Fruit fly (Drosophila melanogaster) whole organism, embryonic: ENCODE data around the gene Kua.

Experiments used
- Aef1 ChIP-seq: fragments of 200-800 bp; sonication (Bioruptor generic); IDR thresholded peaks from 3 replicates; pipeline ENCODE4 v1.3.6; 2022; ENCODE audit warnings: missing biosample characterization, missing genetic modification characterization
- Atf-2 ChIP-seq: fragments of 200-800 bp; sonication (Bioruptor generic); optimal IDR thresholded peaks from 2 replicates; lab custom pipeline; 2016; ENCODE audit warnings: missing biosample characterization, missing genetic modification characterization
- CG10147 ChIP-seq: fragments of 200-800 bp; sonication (Bioruptor generic); optimal IDR thresholded peaks from 2 replicates; lab custom pipeline; 2019; ENCODE audit warnings: missing biosample characterization, mild to moderate bottlenecking, missing genetic modification characterization, moderate library complexity
- CG10462 ChIP-seq: fragments of 200-800 bp; sonication (Bioruptor generic); optimal IDR thresholded peaks from 2 replicates; lab custom pipeline; 2016; ENCODE audit warnings: missing biosample characterization, missing genetic modification characterization
- CG11085 ChIP-seq: fragments of 200-800 bp; sonication (Bioruptor generic); IDR thresholded peaks from 2 replicates; pipeline ENCODE4 v1.3.6; 2022; ENCODE audit warnings: missing biosample characterization, missing genetic modification characterization
- CG11696 ChIP-seq: fragments of 200-800 bp; sonication (Bioruptor generic); IDR thresholded peaks from 2 replicates; pipeline ENCODE4 v1.3.6; 2022; ENCODE audit warnings: missing biosample characterization, missing genetic modification characterization
- CG11723 ChIP-seq: fragments of 200-800 bp; sonication (Bioruptor generic); optimal IDR thresholded peaks from 2 replicates; lab custom pipeline; 2017; ENCODE audit warnings: missing biosample characterization, mild to moderate bottlenecking, missing genetic modification characterization
- CG12071 ChIP-seq: fragments of 200-800 bp; sonication (Bioruptor generic); optimal IDR thresholded peaks from 3 replicates; lab custom pipeline; 2018; ENCODE audit warnings: missing biosample characterization, mild to moderate bottlenecking, missing genetic modification characterization
- CG15073 ChIP-seq: fragments of 200-800 bp; sonication (Bioruptor generic); optimal IDR thresholded peaks from 2 replicates; lab custom pipeline; 2016; ENCODE audit warnings: missing biosample characterization, missing genetic modification characterization
- CG15479 ChIP-seq: fragments of 200-800 bp; sonication (Bioruptor generic); optimal IDR thresholded peaks from 3 replicates; lab custom pipeline; 2019; ENCODE audit warnings: missing biosample characterization, mild to moderate bottlenecking, missing genetic modification characterization, moderate library complexity
- CG16813 ChIP-seq: fragments of 200-800 bp; sonication (Bioruptor generic); IDR thresholded peaks from 3 replicates; pipeline ENCODE4 v1.3.6; 2022; ENCODE audit warnings: missing biosample characterization, missing genetic modification characterization; ENCODE audit not compliant: partially characterized antibody
- CG17612 ChIP-seq: fragments of 200-800 bp; sonication (Bioruptor generic); IDR thresholded peaks from 2 replicates; pipeline ENCODE4 v1.3.6; 2022; ENCODE audit warnings: missing biosample characterization, missing genetic modification characterization
- CG17829 ChIP-seq: fragments of 200-800 bp; optimal IDR thresholded peaks from 2 replicates; lab custom pipeline; 2019; ENCODE audit warnings: missing biosample characterization, mild to moderate bottlenecking, missing genetic modification characterization, moderate library complexity
- CG18011 ChIP-seq: fragments of 200-800 bp; sonication (Bioruptor generic); optimal IDR thresholded peaks from 2 replicates; lab custom pipeline; 2017; ENCODE audit warnings: missing biosample characterization, missing genetic modification characterization, mild to moderate bottlenecking, moderate library complexity, missing genotype
- CG18764 ChIP-seq: fragments of 200-800 bp; sonication (Bioruptor generic); optimal IDR thresholded peaks from 3 replicates; lab custom pipeline; 2016; ENCODE audit warnings: missing biosample characterization, missing genetic modification characterization
- CG2199 ChIP-seq: fragments of 200-800 bp; sonication (Bioruptor generic); IDR thresholded peaks from 3 replicates; pipeline ENCODE4 v1.3.6; 2022; ENCODE audit warnings: missing biosample characterization, missing genetic modification characterization
- CG31365 ChIP-seq: fragments of 200-800 bp; sonication (Bioruptor generic); optimal IDR thresholded peaks from 2 replicates; lab custom pipeline; 2018; ENCODE audit warnings: missing biosample characterization, mild to moderate bottlenecking, missing genetic modification characterization
- CG3995 ChIP-seq: fragments of 200-800 bp; sonication (Bioruptor generic); optimal IDR thresholded peaks from 3 replicates; lab custom pipeline; 2016; ENCODE audit warnings: missing biosample characterization, missing genetic modification characterization
- CG4404 ChIP-seq: fragments of 200-800 bp; sonication (Bioruptor generic); IDR thresholded peaks from 2 replicates; pipeline ENCODE4 v1.3.6; 2022; ENCODE audit warnings: missing biosample characterization, missing genetic modification characterization
- CG6689 ChIP-seq: fragments of 200-800 bp; sonication (Bioruptor generic); IDR thresholded peaks from 2 replicates; pipeline ENCODE4 v1.3.6; 2022; ENCODE audit warnings: missing biosample characterization, missing genetic modification characterization
- CG8290 ChIP-seq, 3 experiments: fragments of 200-800 bp; sonication (Bioruptor generic); optimal IDR thresholded peaks; 2 replicates each; lab custom pipeline; 2016 to 2019; ENCODE audit warnings: missing biosample characterization in 3 of 3, missing genetic modification characterization in 3 of 3, mild to moderate bottlenecking in 2 of 3, moderate library complexity in 1 of 3
- CG8359 ChIP-seq: fragments of 200-800 bp; sonication (Bioruptor generic); optimal IDR thresholded peaks from 2 replicates; lab custom pipeline; 2017; ENCODE audit warnings: missing biosample characterization, mild to moderate bottlenecking, missing genetic modification characterization, borderline replicate concordance
- CG9609 ChIP-seq: fragments of 200-800 bp; sonication (Bioruptor generic); optimal IDR thresholded peaks from 3 replicates; lab custom pipeline; 2016; ENCODE audit warnings: missing biosample characterization, missing genetic modification characterization
- Camta ChIP-seq: fragments of 200-800 bp; sonication (Bioruptor generic); optimal IDR thresholded peaks from 2 replicates; lab custom pipeline; 2016; ENCODE audit warnings: missing biosample characterization, missing genetic modification characterization
- Doc3 ChIP-seq: fragments of 200-800 bp; sonication (Bioruptor generic); IDR thresholded peaks from 3 replicates; pipeline ENCODE4 v1.3.6; 2022; ENCODE audit warnings: missing biosample characterization, missing genetic modification characterization; ENCODE audit not compliant: partially characterized antibody
- Dref ChIP-seq: fragments of 200-800 bp; sonication (Bioruptor generic); IDR thresholded peaks from 2 replicates; pipeline ENCODE4 v1.3.6; 2022; ENCODE audit warnings: missing biosample characterization, missing genetic modification characterization
- Hand ChIP-seq: fragments of 200-800 bp; sonication (Bioruptor generic); optimal IDR thresholded peaks from 2 replicates; lab custom pipeline; 2017; ENCODE audit warnings: mild to moderate bottlenecking, missing biosample characterization, missing genetic modification reagents, missing genetic modification characterization
- HmgD ChIP-seq: fragments of 200-800 bp; sonication (Bioruptor generic); optimal IDR thresholded peaks from 3 replicates; lab custom pipeline; 2016; ENCODE audit warnings: missing biosample characterization, missing genetic modification characterization
- Mad ChIP-seq: fragments of 200-800 bp; sonication (Bioruptor generic); optimal IDR thresholded peaks from 2 replicates; lab custom pipeline; 2016; ENCODE audit warnings: missing biosample characterization, missing genetic modification characterization
- Mrtf ChIP-seq: fragments of 200-800 bp; sonication (Bioruptor generic); IDR thresholded peaks from 3 replicates; pipeline ENCODE4 v1.3.6; 2022; ENCODE audit warnings: missing biosample characterization, missing genetic modification characterization
- Nf-YA ChIP-seq: fragments of 200-800 bp; sonication (Bioruptor generic); IDR thresholded peaks from 2 replicates; pipeline ENCODE4 v1.3.6; 2022; ENCODE audit warnings: missing biosample characterization, missing genetic modification characterization
- Vsx1 ChIP-seq: fragments of 200-800 bp; sonication (Bioruptor generic); optimal IDR thresholded peaks from 2 replicates; lab custom pipeline; 2017; ENCODE audit warnings: missing biosample characterization, mild to moderate bottlenecking, missing genetic modification characterization, missing genetic modification reagents
- bigmax ChIP-seq: fragments of 200-800 bp; sonication (Bioruptor generic); optimal IDR thresholded peaks from 2 replicates; lab custom pipeline; 2018; ENCODE audit warnings: missing biosample characterization, mild to moderate bottlenecking, missing genetic modification characterization
- br ChIP-seq: fragments of >200 bp; optimal IDR thresholded peaks from 2 replicates; lab custom pipeline; 2017
- cg ChIP-seq: fragments of 200-800 bp; sonication (Bioruptor generic); optimal IDR thresholded peaks from 3 replicates; lab custom pipeline; 2019; ENCODE audit warnings: missing biosample characterization, mild to moderate bottlenecking, missing genetic modification characterization, moderate library complexity
- chinmo ChIP-seq: fragments of 200-800 bp; sonication (Bioruptor generic); IDR thresholded peaks from 4 replicates; pipeline ENCODE4 v1.3.6; 2022; ENCODE audit warnings: missing biosample characterization, missing genetic modification characterization; ENCODE audit not compliant: partially characterized antibody
- croc ChIP-seq: fragments of 200-800 bp; sonication (Bioruptor generic); conservative IDR thresholded peaks from 3 replicates; pipeline ENCODE4 v1.3.6; 2022; ENCODE audit warnings: missing biosample characterization, missing genetic modification characterization
- da ChIP-seq: fragments of 200-800 bp; sonication (Bioruptor generic); optimal IDR thresholded peaks from 2 replicates; lab custom pipeline; 2016; ENCODE audit warnings: missing biosample characterization, missing genetic modification characterization
- fru ChIP-seq: fragments of >200 bp; optimal IDR thresholded peaks from 2 replicates; lab custom pipeline; 2017
- ftz-f1 ChIP-seq: fragments of 200-800 bp; sonication (Bioruptor generic); optimal IDR thresholded peaks from 2 replicates; lab custom pipeline; 2016; ENCODE audit warnings: missing biosample characterization, missing genetic modification characterization
- gem ChIP-seq: fragments of 200-800 bp; sonication (Bioruptor generic); optimal IDR thresholded peaks from 2 replicates; lab custom pipeline; 2019; ENCODE audit warnings: missing biosample characterization, mild to moderate bottlenecking, missing genetic modification characterization, moderate library complexity
- gsb-n ChIP-seq: fragments of 200-800 bp; sonication (Bioruptor generic); optimal IDR thresholded peaks from 3 replicates; lab custom pipeline; 2018; ENCODE audit warnings: missing biosample characterization, mild to moderate bottlenecking, missing genetic modification characterization
- hb ChIP-seq: fragments of 200-800 bp; sonication (Bioruptor generic); IDR thresholded peaks from 3 replicates; pipeline ENCODE4 v1.3.6; 2022; ENCODE audit warnings: missing biosample characterization, missing genetic modification characterization; ENCODE audit not compliant: partially characterized antibody
- ken ChIP-seq: fragments of 200-800 bp; sonication (Bioruptor generic); IDR thresholded peaks from 3 replicates; pipeline ENCODE4 v1.3.6; 2022; ENCODE audit warnings: missing biosample characterization, missing genetic modification characterization
- p53 ChIP-seq: fragments of 200-800 bp; sonication (Bioruptor generic); optimal IDR thresholded peaks from 2 replicates; lab custom pipeline; 2016; ENCODE audit warnings: missing biosample characterization, missing genetic modification characterization
- salm ChIP-seq: fragments of 200-800 bp; sonication (Bioruptor generic); optimal IDR thresholded peaks from 2 replicates; lab custom pipeline; 2018; ENCODE audit warnings: missing biosample characterization, mild to moderate bottlenecking, missing genetic modification characterization
- schlank ChIP-seq: fragments of 200-800 bp; sonication (Bioruptor generic); optimal IDR thresholded peaks from 2 replicates; lab custom pipeline; 2018; ENCODE audit warnings: missing biosample characterization, mild to moderate bottlenecking, missing genetic modification characterization
- scrt ChIP-seq: fragments of 200-800 bp; sonication (Bioruptor generic); optimal IDR thresholded peaks from 2 replicates; lab custom pipeline; 2018; ENCODE audit warnings: missing biosample characterization, mild to moderate bottlenecking, missing genetic modification characterization, moderate library complexity
- unpg ChIP-seq: fragments of 200-800 bp; sonication (Bioruptor generic); optimal IDR thresholded peaks from 3 replicates; lab custom pipeline; 2018; ENCODE audit warnings: missing biosample characterization, mild to moderate bottlenecking, missing genetic modification characterization, moderate library complexity
- usp ChIP-seq: fragments of >200 bp; optimal IDR thresholded peaks from 2 replicates; lab custom pipeline; 2017; ENCODE audit warnings: missing biosample characterization, missing genetic modification characterization

Kua gene

DNA sequence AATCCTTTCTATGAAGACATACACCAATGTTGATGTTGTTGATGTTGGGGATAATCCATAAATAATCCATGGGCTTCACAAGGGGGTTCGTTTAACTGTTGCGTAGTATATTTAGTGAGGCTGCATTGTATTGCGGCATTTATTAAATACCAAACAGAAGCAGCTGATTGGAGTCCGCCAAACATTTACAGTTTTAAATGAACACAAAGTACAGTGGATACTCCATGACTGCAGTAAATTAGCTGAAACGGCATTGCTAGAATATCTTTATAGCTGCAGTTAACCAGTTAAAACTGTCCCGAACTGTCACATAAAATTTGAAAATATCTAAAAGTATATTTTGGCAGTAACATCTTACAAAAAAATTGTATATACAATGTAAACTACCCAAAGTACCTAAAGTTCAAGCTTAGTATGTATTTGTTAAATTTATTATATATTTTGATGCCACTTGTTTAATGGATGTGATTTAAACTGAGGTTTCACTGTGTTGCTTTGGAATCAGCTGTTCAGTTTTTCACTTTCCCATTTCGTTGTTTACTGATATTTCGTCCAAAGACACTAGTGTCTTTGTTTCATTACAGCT lies 6.2 kb upstream of the Kua start, which contains the start of the genes CG10747 and Pyroxd1 (continued):
- TF ChIP-seq HmgD (GFP tag; lab: Kevin White, UChicago) (peak; percentile 89), fru (lab: Kevin White, UChicago) (no peak), scrt (GFP tag; lab: Kevin White, UChicago) (peak; percentile 91), hb (GFP tag; lab: Robert Waterston, UW) (no peak), p53 (peak; percentile 80), CG17612 (GFP tag; lab: Robert Waterston, UW) (peak; percentile 90), CG9609 (peak; percentile 93), CG15479 (GFP tag; lab: Kevin White, UChicago) (peak; percentile 67), br (lab: Kevin White, UChicago) (no peak), Dref (GFP tag; lab: Robert Waterston, UW) (peak; percentile 43), unpg (GFP tag; lab: Kevin White, UChicago) (peak; percentile 97), CG15073 (GFP tag; lab: Kevin White, UChicago) (peak; percentile 86), usp (GFP tag; lab: Kevin White, UChicago) (no peak), cg (GFP tag; lab: Kevin White, UChicago) (no peak), CG11085 (GFP tag; lab: Robert Waterston, UW) (peak; percentile 89), CG10462 (GFP tag; lab: Kevin White, UChicago) (peak; percentile 96), Aef1 (GFP tag; lab: Robert Waterston, UW) (peak; percentile 95), CG11723 (GFP tag; lab: Kevin White, UChicago) (peak; percentile 94), CG17829 (tag; lab: Kevin White, UChicago) (peak; percentile 95), salm (tag; lab: Kevin White, UChicago) (peak; percentile 94), da (GFP tag; lab: Kevin White, UChicago) (peak; percentile 90), croc (GFP tag; lab: Robert Waterston, UW) (peak; percentile 94), CG12071 (GFP tag; lab: Kevin White, UChicago) (peak; percentile 90), Nf-YA (GFP tag; lab: Robert Waterston, UW) (peak; percentile 91), CG8290 (GFP tag; optimal IDR thresholded peaks at IDR 0.05; lab: Kevin White, UChicago) (peak; percentile 83), CG8290 (tag; optimal IDR thresholded peaks at IDR 0.05; lab: Kevin White, UChicago) (peak; percentile 86 to 96), CG8359 (GFP tag; lab: Kevin White, UChicago) (peak; percentile 80), CG18011 (GFP tag; lab: Kevin White, UChicago) (peak; percentile 89), bigmax (GFP tag; lab: Kevin White, UChicago) (no peak), ftz-f1 (peak; percentile 64), CG10147 (GFP tag; lab: Kevin White, UChicago) (peak; percentile 97), CG11696 (GFP tag; lab: Robert Waterston, UW) (peak; percentile 80), chinmo (GFP tag; lab: Robert Waterston, UW) (0 out of 4 replicates have a peak, but pooled peaks have one; percentile 63), Atf-2 (GFP tag; lab: Kevin White, UChicago) (peak; percentile 93), Doc3 (GFP tag; lab: Robert Waterston, UW) (no peak), CG6689 (GFP tag; lab: Robert Waterston, UW) (peak; percentile 97), CG4404 (peak; percentile 96), CG2199 (GFP tag; lab: Robert Waterston, UW) (0 out of 3 replicates have a peak, but pooled peaks have one; percentile 67), CG16813 (GFP tag; lab: Robert Waterston, UW) (no peak), Vsx1 (GFP tag; lab: Kevin White, UChicago) (peak; percentile 97), Hand (GFP tag; lab: Kevin White, UChicago) (peak; percentile 94), gem (tag; lab: Kevin White, UChicago) (peak; percentile 98), gsb-n (tag; lab: Kevin White, UChicago) (peak; percentile 94), Camta (GFP tag; lab: Kevin White, UChicago) (peak; percentile 93), Mad (GFP tag; lab: Kevin White, UChicago) (peak; percentile 92), CG3995 (GFP tag; lab: Kevin White, UChicago) (peak; percentile 80), CG18764 (GFP tag; lab: Kevin White, UChicago) (peak; percentile 91), Mrtf (peak; percentile 95), ken (peak; percentile 94), schlank (tag; lab: Kevin White, UChicago) (peak; percentile 94), CG31365 (tag; lab: Kevin White, UChicago) (peak; percentile 85)
